Fruit fly (Drosophila melanogaster): ENCODE measurements around the gene TMEM216.
A peak's percentile ranks its signal among the peaks of the same experiment; 100 is the strongest.

The TMEM216 gene

DNA sequence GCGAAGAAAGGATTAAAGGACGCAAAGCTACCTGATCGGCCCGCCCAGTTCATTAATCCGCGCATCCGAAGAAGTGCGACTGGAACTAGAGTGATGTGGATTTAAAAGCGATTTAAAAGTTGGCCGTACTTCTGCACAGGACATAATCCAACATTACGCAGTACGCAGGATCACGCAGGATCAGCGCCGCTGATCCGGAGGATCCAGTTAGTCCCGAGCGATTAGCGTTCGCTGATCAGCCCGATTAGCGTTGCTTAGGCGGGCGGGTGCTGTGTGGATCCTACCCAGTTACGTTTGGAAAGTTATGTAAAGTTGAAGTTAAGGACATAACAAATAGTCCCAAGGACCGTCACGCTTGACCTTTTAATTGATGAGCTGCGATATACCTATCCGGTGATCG is 16.8 kb upstream of the TMEM216 start:
- TF ChIP-seq Pif1A (GFP tag; optimal IDR thresholded peaks at IDR 0.05) (no peak), CG10348 (GFP tag; IDR thresholded peaks at IDR 0.05) (no peak), fd96Ca (GFP tag; IDR thresholded peaks at IDR 0.05) (no peak), gl (tag; optimal IDR thresholded peaks at IDR 0.05) (no peak), CG8159 (tag; optimal IDR thresholded peaks at IDR 0.05) (no peak), EcR (GFP tag; optimal IDR thresholded peaks at IDR 0.05) (no peak), Ets98B (GFP tag; IDR thresholded peaks at IDR 0.05) (no peak), CG4496 (GFP tag; IDR thresholded peaks at IDR 0.05) (no peak), CG15710 (tag; optimal IDR thresholded peaks at IDR 0.05) (no peak), Pif1B (GFP tag; optimal IDR thresholded peaks at IDR 0.05) (no peak), Snoo (tag; optimal IDR thresholded peaks at IDR 0.05) (no peak), CG17806 (tag; optimal IDR thresholded peaks at IDR 0.05) (no peak), CG12605 (GFP tag; IDR thresholded peaks at IDR 0.05) (no peak), CG32121 (GFP tag; IDR thresholded peaks at IDR 0.05) (no peak), CG34367 (tag; optimal IDR thresholded peaks at IDR 0.05) (no peak), rn (GFP tag; IDR thresholded peaks at IDR 0.05) (no peak), D1 (tag; optimal IDR thresholded peaks at IDR 0.05) (no peak), CG9948 (tag; optimal IDR thresholded peaks at IDR 0.05) (no peak)

DNA sequence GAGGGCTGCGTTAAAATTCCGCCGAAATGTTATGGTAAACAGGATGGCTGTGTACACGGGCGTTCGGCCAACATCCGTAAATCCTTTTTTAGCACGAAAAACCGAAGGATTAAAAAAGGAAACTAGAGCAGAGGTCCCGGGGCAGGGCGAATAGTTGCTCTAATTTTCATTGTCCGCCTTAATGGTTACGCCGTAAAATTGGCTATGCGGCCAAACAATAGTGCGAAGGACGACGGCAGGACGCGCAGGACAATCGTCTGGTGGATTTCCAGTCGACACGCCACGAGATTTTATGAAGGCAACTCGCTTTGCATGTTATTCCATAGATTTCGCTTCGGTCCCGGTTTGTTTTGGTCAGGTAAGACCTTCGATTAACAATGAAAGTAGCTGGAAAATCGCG is 15.4 kb upstream of the TMEM216 start:
- TF ChIP-seq CG8159 (tag; optimal IDR thresholded peaks at IDR 0.05) = no peak
- TF ChIP-seq Pif1B (GFP tag; optimal IDR thresholded peaks at IDR 0.05) = no peak
- no peak for TF ChIP-seq fd96Ca (GFP tag; IDR thresholded peaks at IDR 0.05)
- TF ChIP-seq rn (GFP tag; IDR thresholded peaks at IDR 0.05) = no peak
- no peak for TF ChIP-seq D1 (tag; optimal IDR thresholded peaks at IDR 0.05)
- no peak for TF ChIP-seq CG34367 (tag; optimal IDR thresholded peaks at IDR 0.05)
- no peak for TF ChIP-seq CG12605 (GFP tag; IDR thresholded peaks at IDR 0.05)
- no peak for TF ChIP-seq CG9948 (tag; optimal IDR thresholded peaks at IDR 0.05)
- TF ChIP-seq Ets98B (GFP tag; IDR thresholded peaks at IDR 0.05) = no peak
- TF ChIP-seq CG4496 (GFP tag; IDR thresholded peaks at IDR 0.05) = no peak
- TF ChIP-seq EcR (GFP tag; optimal IDR thresholded peaks at IDR 0.05) = no peak
- TF ChIP-seq CG13204 (GFP tag; optimal IDR thresholded peaks at IDR 0.05) = no peak
- no peak for TF ChIP-seq CG14655 (GFP tag; optimal IDR thresholded peaks at IDR 0.05)

DNA sequence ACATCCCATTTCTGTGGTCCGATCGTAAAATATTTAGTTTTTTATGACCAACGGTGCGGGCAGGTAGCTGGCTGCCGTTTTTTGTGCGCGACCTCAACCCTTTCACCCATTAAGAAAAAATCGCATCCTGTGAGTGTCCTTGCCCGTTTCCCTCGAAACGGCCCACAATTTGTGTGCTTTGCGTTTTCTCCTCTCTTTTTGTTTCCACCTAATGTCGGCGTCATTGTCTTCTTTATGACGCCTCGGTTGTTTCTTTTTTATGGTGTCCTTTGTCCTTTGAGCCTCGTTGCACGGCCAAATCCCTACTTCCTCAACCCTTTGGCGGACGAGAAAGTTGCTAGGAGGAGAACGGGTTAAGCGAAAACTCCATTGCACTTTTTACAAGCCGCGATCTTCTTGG is 14.8 kb upstream of the TMEM216 start:
- no peak for TF ChIP-seq CG9948 (tag; optimal IDR thresholded peaks at IDR 0.05)
- no peak for TF ChIP-seq CG13204 (GFP tag; optimal IDR thresholded peaks at IDR 0.05)
- TF ChIP-seq CG10348 (GFP tag; IDR thresholded peaks at IDR 0.05) = no peak
- TF ChIP-seq Snoo (tag; optimal IDR thresholded peaks at IDR 0.05) = no peak
- no peak for TF ChIP-seq CG32121 (GFP tag; IDR thresholded peaks at IDR 0.05)
- TF ChIP-seq Pif1B (GFP tag; optimal IDR thresholded peaks at IDR 0.05) = no peak
- TF ChIP-seq CG8301 (tag; optimal IDR thresholded peaks at IDR 0.05) = no peak
- TF ChIP-seq CG15710 (tag; optimal IDR thresholded peaks at IDR 0.05) = no peak

DNA sequence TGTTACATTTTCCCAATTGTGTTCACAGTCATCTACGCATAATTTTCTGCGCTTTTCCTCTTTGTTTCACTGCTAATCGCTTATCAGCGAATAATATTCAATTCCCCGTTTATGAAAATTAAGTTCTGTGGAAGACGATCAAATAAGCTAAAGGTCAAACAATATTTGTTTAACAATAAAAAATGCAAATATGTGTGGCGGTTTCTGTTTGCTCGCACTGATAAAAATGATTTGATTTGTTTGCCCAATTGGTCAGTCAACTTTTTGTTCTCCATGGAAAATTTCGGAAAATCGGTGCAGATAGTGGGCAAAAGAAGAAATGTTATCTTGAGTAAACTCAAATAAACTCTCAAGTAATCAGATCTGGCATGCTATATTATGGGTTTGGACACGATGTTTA is 11.4 kb upstream of the TMEM216 start:
- TF ChIP-seq Pif1A (GFP tag; optimal IDR thresholded peaks at IDR 0.05) (no peak), D1 (tag; optimal IDR thresholded peaks at IDR 0.05) (no peak), CG17806 (tag; optimal IDR thresholded peaks at IDR 0.05) (no peak), Ets98B (GFP tag; IDR thresholded peaks at IDR 0.05) (no peak), CG34367 (tag; optimal IDR thresholded peaks at IDR 0.05) (no peak), CG12605 (GFP tag; IDR thresholded peaks at IDR 0.05) (no peak), CG8301 (tag; optimal IDR thresholded peaks at IDR 0.05) (no peak), gl (tag; optimal IDR thresholded peaks at IDR 0.05) (no peak)

DNA sequence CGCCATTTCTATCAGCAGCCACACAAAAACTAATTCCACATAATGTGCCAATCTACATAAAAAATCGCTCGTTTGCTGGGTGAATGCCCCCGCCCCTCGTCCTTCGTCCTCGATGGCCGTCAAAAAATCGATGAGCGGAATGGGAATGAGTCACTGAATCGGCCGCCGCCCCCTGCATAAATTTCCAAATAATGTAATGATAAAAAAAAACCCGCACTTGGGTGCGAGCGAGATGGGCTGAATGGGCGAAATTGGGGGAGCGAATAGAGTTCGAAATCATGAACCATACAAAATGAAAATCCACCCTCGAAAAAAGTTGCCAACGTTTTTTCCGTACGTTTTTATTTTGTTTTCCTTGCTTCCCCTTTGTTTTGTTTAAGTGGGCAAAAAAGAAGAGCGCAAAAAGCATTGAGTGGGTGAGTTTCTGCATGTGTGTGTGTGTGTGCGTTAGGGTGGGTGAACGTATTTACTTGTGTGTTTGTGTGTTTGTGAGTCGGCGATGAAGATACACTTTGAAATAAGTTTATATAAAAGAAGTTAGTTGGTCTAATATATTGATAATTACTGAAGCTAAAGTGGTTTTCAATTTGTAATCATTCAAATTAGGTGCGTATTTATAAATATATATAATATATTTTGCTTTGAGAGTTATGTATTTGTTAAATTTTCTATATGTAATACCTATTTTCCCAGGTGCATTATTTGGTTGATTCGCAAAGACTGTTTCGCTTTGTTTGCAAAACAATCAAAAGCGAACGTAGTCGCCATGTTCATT is 10.5 kb upstream of the TMEM216 start:
- TF ChIP-seq CG8159 (tag; optimal IDR thresholded peaks at IDR 0.05) = peak; percentile 53
- peak; percentile 36 for TF ChIP-seq CG34367 (tag; optimal IDR thresholded peaks at IDR 0.05)
- TF ChIP-seq Pif1A (GFP tag; optimal IDR thresholded peaks at IDR 0.05) = peak; percentile 33
- peak; percentile 13 for TF ChIP-seq Pif1B (GFP tag; optimal IDR thresholded peaks at IDR 0.05)
- TF ChIP-seq CG4496 (GFP tag; IDR thresholded peaks at IDR 0.05) = no peak
- TF ChIP-seq CG13204 (GFP tag; optimal IDR thresholded peaks at IDR 0.05) = peak; percentile 30
- peak; percentile 78 for TF ChIP-seq gl (tag; optimal IDR thresholded peaks at IDR 0.05)
- TF ChIP-seq CG14655 (GFP tag; optimal IDR thresholded peaks at IDR 0.05) = peak; percentile 38
- TF ChIP-seq CG12605 (GFP tag; IDR thresholded peaks at IDR 0.05) = peak; percentile 57; the same call in 1 of the 2 replicates
- no peak for TF ChIP-seq fd96Ca (GFP tag; IDR thresholded peaks at IDR 0.05)
- no peak for TF ChIP-seq CG17806 (tag; optimal IDR thresholded peaks at IDR 0.05)

DNA sequence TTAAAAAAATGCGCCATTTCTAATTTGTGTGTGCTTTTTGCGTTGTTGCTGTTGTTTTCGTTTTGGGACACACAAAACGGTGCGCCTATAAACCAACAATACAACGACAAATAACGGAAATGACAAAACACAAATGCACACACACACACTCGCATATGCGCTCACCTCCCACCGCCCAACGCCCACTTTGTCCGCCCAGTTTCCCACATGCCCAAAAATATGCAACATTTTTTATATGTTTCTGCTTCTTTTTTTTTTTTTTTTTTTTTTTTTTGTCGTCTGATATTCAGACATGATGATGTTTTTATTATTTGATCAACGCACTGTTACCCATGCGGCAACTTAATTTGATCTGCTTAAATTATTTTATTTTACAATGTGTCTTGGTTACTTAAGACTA is 8.9 kb upstream of the TMEM216 start:
- TF ChIP-seq CG14655 (GFP tag; optimal IDR thresholded peaks at IDR 0.05) (no peak), CG8159 (tag; optimal IDR thresholded peaks at IDR 0.05) (peak; percentile 12), fd96Ca (GFP tag; IDR thresholded peaks at IDR 0.05) (no peak), CG12605 (GFP tag; IDR thresholded peaks at IDR 0.05) (no peak), Pif1B (GFP tag; optimal IDR thresholded peaks at IDR 0.05) (no peak), Ets98B (GFP tag; IDR thresholded peaks at IDR 0.05) (no peak)

Measured in whole organism, pupa.